Fruit fly (Drosophila melanogaster) Kc167 (cell line): ENCODE results near the gene CG4951.

Source experiments
- Sin3A ChIP-seq: fragments of >200 bp; optimal IDR thresholded peaks from 2 replicates; lab custom pipeline; 2018; ENCODE audit warnings: missing external identifiers
- h ChIP-seq: fragments of >200 bp; optimal IDR thresholded peaks from 3 replicates; lab custom pipeline; 2018; ENCODE audit warnings: missing external identifiers
- insv ChIP-seq: fragments of >200 bp; optimal IDR thresholded peaks from 3 replicates; lab custom pipeline; 2018; ENCODE audit warnings: missing external identifiers
- psq ChIP-seq: fragments of >200 bp; optimal IDR thresholded peaks from 2 replicates; lab custom pipeline; 2017; ENCODE audit warnings: missing external identifiers

- TF ChIP-seq h (lab: Kevin White, UChicago), result no peak
- TF ChIP-seq psq, result no peak
- TF ChIP-seq insv (lab: Kevin White, UChicago), result no peak
- TF ChIP-seq Sin3A (lab: Kevin White, UChicago), result no peak
Measured at dm6 chr3R:27919385-27919789, 34.5 kb downstream of the CG4951 start, which contains the start of gene Boh1.
